Fruit fly (Drosophila melanogaster) whole organism, embryonic: ENCODE measurements around the gene CG5435.
A peak's percentile ranks its signal among the peaks of the same experiment; 100 is the strongest.

Experiments used
- Adf1 ChIP-seq: fragments of 200-800 bp; sonication (Bioruptor generic); IDR thresholded peaks from 2 replicates; pipeline ENCODE4 v1.3.6; 2022; ENCODE audit warnings: missing biosample characterization, missing genetic modification characterization
- CG15479 ChIP-seq: fragments of 200-800 bp; sonication (Bioruptor generic); optimal IDR thresholded peaks from 3 replicates; lab custom pipeline; 2019; ENCODE audit warnings: missing biosample characterization, mild to moderate bottlenecking, missing genetic modification characterization, moderate library complexity
- CG15514 ChIP-seq: fragments of 200-800 bp; sonication (Bioruptor generic); optimal IDR thresholded peaks from 3 replicates; lab custom pipeline; 2017; ENCODE audit warnings: missing biosample characterization, missing genetic modification characterization, mild to moderate bottlenecking, moderate library complexity, missing genetic modification reagents
- CG17568 ChIP-seq: fragments of 200-800 bp; sonication (Bioruptor generic); optimal IDR thresholded peaks from 2 replicates; lab custom pipeline; 2018; ENCODE audit warnings: missing biosample characterization, mild to moderate bottlenecking, missing genetic modification characterization, moderate library complexity
- CG31441 ChIP-seq: fragments of 200-800 bp; sonication (Bioruptor generic); IDR thresholded peaks from 2 replicates; pipeline ENCODE4 v1.3.6; 2022; ENCODE audit warnings: missing biosample characterization, missing genetic modification characterization
- CG3726 ChIP-seq: fragments of 200-800 bp; sonication (Bioruptor generic); IDR thresholded peaks from 3 replicates; pipeline ENCODE4, ENCODE4 v1.3.6; 2022; ENCODE audit warnings: missing biosample characterization, missing genetic modification characterization
- CG6689 ChIP-seq: fragments of 200-800 bp; sonication (Bioruptor generic); IDR thresholded peaks from 2 replicates; pipeline ENCODE4 v1.3.6; 2022; ENCODE audit warnings: missing biosample characterization, missing genetic modification characterization
- CG7271 ChIP-seq: fragments of 200-800 bp; sonication (Bioruptor generic); optimal IDR thresholded peaks from 2 replicates; lab custom pipeline; 2018; ENCODE audit warnings: missing biosample characterization, mild to moderate bottlenecking, missing genetic modification characterization, moderate library complexity
- CG7357 ChIP-seq: fragments of 200-800 bp; sonication (Bioruptor generic); IDR thresholded peaks from 3 replicates; pipeline ENCODE4 v1.3.6; 2022; ENCODE audit warnings: missing biosample characterization, missing genetic modification characterization
- CG8944 ChIP-seq: fragments of 200-800 bp; sonication (Bioruptor generic); optimal IDR thresholded peaks from 3 replicates; lab custom pipeline; 2016; ENCODE audit warnings: missing biosample characterization, missing genetic modification characterization
- CG9437 ChIP-seq: fragments of 200-800 bp; sonication (Bioruptor generic); optimal IDR thresholded peaks from 2 replicates; lab custom pipeline; 2018; ENCODE audit warnings: missing biosample characterization, mild to moderate bottlenecking, missing genetic modification characterization
- E2f1 ChIP-seq: fragments of 200-800 bp; sonication (Bioruptor generic); IDR thresholded peaks from 2 replicates; pipeline ENCODE4 v1.3.6; 2022; ENCODE audit warnings: missing biosample characterization, missing genetic modification characterization
- Fer1 ChIP-seq: fragments of 200-800 bp; sonication (Bioruptor generic); optimal IDR thresholded peaks from 2 replicates; lab custom pipeline; 2017; ENCODE audit warnings: missing biosample characterization, mild to moderate bottlenecking, missing genetic modification characterization
- Meics ChIP-seq: fragments of 200-800 bp; sonication (Bioruptor generic); optimal IDR thresholded peaks from 2 replicates; lab custom pipeline; 2017; ENCODE audit warnings: missing biosample characterization, mild to moderate bottlenecking, missing genetic modification characterization
- NfI ChIP-seq: fragments of 200-800 bp; sonication (Bioruptor generic); optimal IDR thresholded peaks from 3 replicates; lab custom pipeline; 2018; ENCODE audit warnings: missing biosample characterization, mild to moderate bottlenecking, missing genetic modification characterization, moderate library complexity
- Optix ChIP-seq: fragments of 200-800 bp; sonication (Bioruptor generic); IDR thresholded peaks from 3 replicates; pipeline ENCODE4 v1.3.6; 2022; ENCODE audit warnings: missing biosample characterization, missing genetic modification characterization
- PHDP ChIP-seq: fragments of 200-800 bp; sonication (Bioruptor generic); optimal IDR thresholded peaks from 3 replicates; lab custom pipeline; 2018; ENCODE audit warnings: missing biosample characterization, mild to moderate bottlenecking, missing genetic modification characterization, moderate library complexity
- Rx ChIP-seq: fragments of 200-800 bp; sonication (Bioruptor generic); IDR thresholded peaks from 2 replicates; pipeline ENCODE4 v1.3.6; 2022; ENCODE audit warnings: missing biosample characterization, missing genetic modification characterization
- Stat92E ChIP-seq, 3 experiments: fragments of >200 bp in 2 of 3; fragments of 200-800 bp in 1 of 3; sonication (Bioruptor generic) in 1 of 3; optimal IDR thresholded peaks; 2 replicates each; lab custom pipeline; 2017 to 2019; ENCODE audit warnings: missing biosample characterization in 3 of 3, missing genetic modification characterization in 3 of 3, mild to moderate bottlenecking in 1 of 3, moderate library complexity in 1 of 3
- ac ChIP-seq: fragments of 200-800 bp; sonication (Bioruptor generic); optimal IDR thresholded peaks from 3 replicates; lab custom pipeline; 2017; ENCODE audit warnings: missing biosample characterization, mild to moderate bottlenecking, missing genetic modification characterization
- ap ChIP-seq: fragments of 200-800 bp; sonication (Bioruptor generic); IDR thresholded peaks from 2 replicates; pipeline ENCODE4 v1.3.6; 2022; ENCODE audit warnings: missing biosample characterization, missing genetic modification characterization
- bab2 ChIP-seq: fragments of 200-800 bp; sonication (Bioruptor generic); optimal IDR thresholded peaks from 2 replicates; lab custom pipeline; 2016; ENCODE audit warnings: missing biosample characterization, missing genetic modification characterization
- cad ChIP-seq: fragments of >200 bp; optimal IDR thresholded peaks from 2 replicates; lab custom pipeline; 2017; ENCODE audit warnings: missing biosample characterization, missing genetic modification characterization
- ci ChIP-seq: fragments of 200-800 bp; sonication (Bioruptor generic); IDR thresholded peaks from 3 replicates; pipeline ENCODE4 v1.3.6; 2022; ENCODE audit warnings: missing biosample characterization, missing genetic modification characterization
- croc ChIP-seq: fragments of 200-800 bp; sonication (Bioruptor generic); conservative IDR thresholded peaks from 3 replicates; pipeline ENCODE4 v1.3.6; 2022; ENCODE audit warnings: missing biosample characterization, missing genetic modification characterization
- grn ChIP-seq: fragments of 200-800 bp; sonication (Bioruptor generic); optimal IDR thresholded peaks from 3 replicates; lab custom pipeline; 2017; ENCODE audit warnings: missing biosample characterization, missing genetic modification characterization
- ind ChIP-seq: fragments of 200-800 bp; sonication (Bioruptor generic); optimal IDR thresholded peaks from 3 replicates; lab custom pipeline; 2016; ENCODE audit warnings: missing biosample characterization, missing genetic modification characterization
- insv ChIP-seq, 2 experiments: fragments of 200-800 bp; sonication (Bioruptor generic); optimal IDR thresholded peaks; 3 replicates each; lab custom pipeline; 2016 to 2018; ENCODE audit warnings: missing biosample characterization in 2 of 2, missing genetic modification characterization in 2 of 2
- lov ChIP-seq, 2 experiments: fragments of 200-800 bp in 1 of 2; fragments of >200 bp in 1 of 2; sonication (Bioruptor generic) in 1 of 2; IDR thresholded peaks in 1 of 2; optimal IDR thresholded peaks in 1 of 2; 2 replicates in 1 of 2; 3 replicates in 1 of 2; pipeline versions ENCODE4 v1.3.6 to Lab custom; 2017 to 2022; ENCODE audit warnings: missing biosample characterization in 1 of 2, missing genetic modification characterization in 1 of 2
- repo ChIP-seq: fragments of 200-800 bp; sonication (Bioruptor generic); optimal IDR thresholded peaks from 2 replicates; lab custom pipeline; 2016; ENCODE audit warnings: missing biosample characterization, missing genetic modification characterization
- rib ChIP-seq: fragments of 200-800 bp; sonication (Bioruptor generic); IDR thresholded peaks from 2 replicates; pipeline ENCODE4 v1.3.6; 2022; ENCODE audit warnings: missing biosample characterization, missing genetic modification characterization
- row ChIP-seq: fragments of 200-800 bp; sonication (Bioruptor generic); IDR thresholded peaks from 3 replicates; pipeline ENCODE4 v1.3.6; 2022; ENCODE audit warnings: missing biosample characterization, missing genetic modification characterization
- salm ChIP-seq: fragments of 200-800 bp; sonication (Bioruptor generic); optimal IDR thresholded peaks from 2 replicates; lab custom pipeline; 2018; ENCODE audit warnings: missing biosample characterization, mild to moderate bottlenecking, missing genetic modification characterization
- sens ChIP-seq: fragments of 200-800 bp; sonication (Bioruptor generic); peaks from one replicate; lab custom pipeline; 2016; ENCODE audit warnings: missing biosample characterization, missing genetic modification characterization
- sisA ChIP-seq: fragments of 200-800 bp; sonication (Bioruptor generic); IDR thresholded peaks from 2 replicates; pipeline ENCODE4 v1.3.6; 2022; ENCODE audit warnings: missing biosample characterization, missing genetic modification characterization
- slou ChIP-seq: fragments of 200-800 bp; sonication (Bioruptor generic); optimal IDR thresholded peaks from 3 replicates; lab custom pipeline; 2016; ENCODE audit warnings: missing biosample characterization, missing genetic modification characterization
- sug ChIP-seq: fragments of 200-800 bp; optimal IDR thresholded peaks from 2 replicates; lab custom pipeline; 2019; ENCODE audit warnings: missing biosample characterization, mild to moderate bottlenecking, missing genetic modification characterization, moderate library complexity
- tio ChIP-seq: fragments of 200-800 bp; sonication (Bioruptor generic); optimal IDR thresholded peaks from 2 replicates; lab custom pipeline; 2017; ENCODE audit warnings: missing biosample characterization, missing genetic modification characterization, inconsistent platforms
- tll ChIP-seq, 2 experiments: fragments of 200-800 bp in 1 of 2; fragments of >200 bp in 1 of 2; sonication (Bioruptor generic) in 1 of 2; optimal IDR thresholded peaks; 2 replicates each; lab custom pipeline; 2017 to 2019; ENCODE audit warnings: missing biosample characterization in 2 of 2, missing genetic modification characterization in 2 of 2, mild to moderate bottlenecking in 1 of 2, moderate library complexity in 1 of 2
- tna ChIP-seq: fragments of 200-800 bp; sonication (Bioruptor generic); IDR thresholded peaks from 2 replicates; pipeline ENCODE4 v1.3.6; 2022; ENCODE audit warnings: missing biosample characterization, missing genetic modification characterization; ENCODE audit not compliant: partially characterized antibody
- zen ChIP-seq: fragments of 200-800 bp; sonication (Bioruptor generic); optimal IDR thresholded peaks from 3 replicates; lab custom pipeline; 2018; ENCODE audit warnings: missing biosample characterization, mild to moderate bottlenecking, missing genetic modification characterization, moderate library complexity

Gene CG5435

DNA sequence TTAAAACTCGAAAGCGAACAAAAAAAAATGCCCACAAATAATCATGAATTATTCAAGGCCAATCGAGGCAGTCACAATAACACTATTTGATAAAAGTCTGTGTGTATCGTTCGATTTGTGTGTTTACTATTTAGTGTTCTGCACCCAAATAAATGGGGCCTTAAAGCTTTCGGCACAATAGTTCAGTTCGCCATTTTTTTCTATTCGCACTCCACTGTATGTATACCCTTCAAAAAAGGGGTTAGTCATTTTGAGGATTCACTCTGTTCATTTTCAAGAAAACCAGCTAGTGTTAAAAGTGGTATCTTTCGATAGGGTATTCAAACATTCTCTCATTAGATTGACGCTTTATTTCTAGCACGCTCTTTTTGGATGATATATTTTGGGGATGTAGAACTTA lies 37.0 kb upstream of the CG5435 start (continued):
- TF ChIP-seq Optix (GFP tag; lab: Robert Waterston, UW): 0 out of 3 replicates have a peak, but pooled peaks have one; percentile 28
- TF ChIP-seq sisA: no peak
- no peak for TF ChIP-seq slou
- no peak for TF ChIP-seq CG7357 (GFP tag; lab: Robert Waterston, UW)
- TF ChIP-seq ci: no peak
- TF ChIP-seq CG3726 (GFP tag; lab: Robert Waterston, UW): no peak
- TF ChIP-seq tio: peak; percentile 40
- TF ChIP-seq CG15514 (GFP tag; lab: Kevin White, UChicago): peak; percentile 68
- TF ChIP-seq E2f1 (GFP tag; lab: Robert Waterston, UW): 0 out of 2 replicates have a peak, but pooled peaks have one; percentile 44
- no peak for TF ChIP-seq zen (tag; lab: Kevin White, UChicago)
- TF ChIP-seq Fer1 (GFP tag; lab: Kevin White, UChicago): peak; percentile 53
- TF ChIP-seq CG6689: 0 out of 2 replicates have a peak, but pooled peaks have one; percentile 7
- TF ChIP-seq NfI (GFP tag; lab: Kevin White, UChicago): peak; percentile 32
- TF ChIP-seq sug (tag; lab: Kevin White, UChicago): peak; percentile 60
- peak; percentile 60 for TF ChIP-seq bab2
- no peak for TF ChIP-seq ac
- TF ChIP-seq repo (GFP tag; lab: Kevin White, UChicago): no peak
- peak; percentile 54 for TF ChIP-seq PHDP
- TF ChIP-seq row: peak; percentile 77
- TF ChIP-seq CG31441: no peak
- no peak for TF ChIP-seq CG9437 (GFP tag; lab: Kevin White, UChicago)
- TF ChIP-seq croc (GFP tag; lab: Robert Waterston, UW): no peak
- no peak for TF ChIP-seq Rx (GFP tag; lab: Robert Waterston, UW)
- no peak for TF ChIP-seq CG17568 (GFP tag; lab: Kevin White, UChicago)
- TF ChIP-seq CG15479 (GFP tag; lab: Kevin White, UChicago): no peak

DNA sequence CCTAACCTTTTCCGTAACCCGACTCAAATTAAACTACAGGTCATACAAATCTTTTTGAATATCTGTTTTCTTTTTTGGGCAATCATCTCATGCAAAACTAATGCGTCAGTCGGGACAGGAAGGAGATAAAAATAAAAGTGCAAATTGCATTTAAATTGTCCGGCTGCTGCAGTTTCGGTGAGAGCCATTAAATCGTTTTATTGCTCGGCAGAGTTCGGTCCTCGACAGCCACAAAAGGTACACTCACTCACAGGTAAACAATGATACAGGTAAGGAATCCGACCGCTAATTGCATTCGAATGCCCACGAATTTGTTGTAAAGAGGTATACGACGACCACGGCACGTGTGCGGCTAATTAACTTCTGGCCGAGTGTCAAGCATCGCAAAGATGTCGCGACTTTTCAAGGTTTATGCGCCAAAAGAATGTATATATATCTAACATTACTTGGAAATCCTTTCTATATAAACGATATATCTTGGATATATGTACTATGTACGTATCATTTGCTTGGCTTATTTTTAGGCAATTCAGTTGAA lies 35.9 kb upstream of the CG5435 start:
- TF ChIP-seq Stat92E (GFP tag; optimal IDR thresholded peaks at IDR 0.05; lab: Kevin White, UChicago) (no peak), lov (optimal IDR thresholded peaks at IDR 0.05; lab: Kevin White, UChicago) (no peak), lov (GFP tag; IDR thresholded peaks at IDR 0.05; lab: Robert Waterston, UW) (no peak), rib (GFP tag; lab: Robert Waterston, UW) (0 out of 2 replicates have a peak, but pooled peaks have one; percentile 45), insv (GFP tag; optimal IDR thresholded peaks at IDR 0.05; lab: Kevin White, UChicago) (no peak), salm (tag; lab: Kevin White, UChicago) (no peak), sens (GFP tag; lab: Kevin White, UChicago) (peak; percentile 80), grn (no peak), CG15479 (GFP tag; lab: Kevin White, UChicago) (peak; percentile 85), ap (GFP tag; lab: Robert Waterston, UW) (0 out of 2 replicates have a peak, but pooled peaks have one; percentile 12), ind (no peak), cad (GFP tag; lab: Kevin White, UChicago) (peak; percentile 93), Adf1 (GFP tag; lab: Robert Waterston, UW) (no peak), tll (GFP tag; optimal IDR thresholded peaks at IDR 0.05; lab: Kevin White, UChicago) (peak in 1 of 2 experiments; percentile 98), CG8944 (GFP tag; lab: Kevin White, UChicago) (no peak), CG7271 (tag; lab: Kevin White, UChicago) (peak; percentile 53), zen (tag; lab: Kevin White, UChicago) (peak; percentile 99), Meics (GFP tag; lab: Kevin White, UChicago) (no peak), tna (GFP tag; lab: Robert Waterston, UW) (peak; percentile 12; the same call in 1 of the 2 replicates)
